Worm (Caenorhabditis elegans) whole organism, midembryonic: ENCODE data around the gene srh-67.

Experiments
- T22C8.4 ChIP-seq: fragments of 200-800 bp; sonication (Bioruptor generic); IDR thresholded peaks from 2 replicates; pipeline ENCODE4 v1.3.6; 2022; ENCODE audit warnings: missing genetic modification characterization, missing compliant biosample characterization
- flt-1 ChIP-seq: fragments of 200-800 bp; sonication (Bioruptor generic); IDR thresholded peaks from 2 replicates; pipeline ENCODE4 v1.3.6; 2022; ENCODE audit warnings: missing genetic modification characterization, missing compliant biosample characterization
- klf-2 ChIP-seq: fragments of 200-800 bp; sonication (Bioruptor generic); conservative IDR thresholded peaks from 2 replicates; pipeline ENCODE4 v1.3.6; 2022; ENCODE audit warnings: missing genetic modification reagents, missing genetic modification characterization, missing compliant biosample characterization
- ref-1 ChIP-seq: fragments of 200-800 bp; sonication (Bioruptor generic); conservative IDR thresholded peaks from 2 replicates; pipeline ENCODE4 v1.3.6; 2022; ENCODE audit warnings: missing genetic modification reagents, missing genetic modification characterization, missing compliant biosample characterization

DNA sequence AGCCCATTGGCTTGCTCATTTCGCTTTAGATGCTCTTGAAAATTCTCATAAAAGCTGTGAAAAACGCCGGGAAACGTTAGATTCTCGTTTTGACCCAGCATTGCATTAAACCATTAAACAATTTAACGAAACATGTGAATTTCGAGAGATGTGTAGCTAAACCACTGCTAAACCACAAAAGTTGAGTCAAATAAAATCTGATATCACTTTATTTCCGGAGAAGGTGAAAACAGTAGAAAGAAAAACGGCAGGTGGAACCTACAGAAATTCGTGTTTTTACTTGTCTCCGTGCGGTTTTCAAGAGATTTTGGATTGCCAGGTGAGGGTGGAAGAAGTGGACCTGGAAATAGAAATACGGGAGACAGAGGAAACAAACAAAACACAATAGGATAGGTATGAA is 35.8 kb downstream of the srh-67 start, which contains the start of gene F49C5.9:
- TF ChIP-seq flt-1 (GFP tag; lab: Robert Waterston, UW) (no peak), klf-2 (GFP tag; lab: Robert Waterston, UW) (no peak), ref-1 (GFP tag; lab: Robert Waterston, UW) (no peak), T22C8.4 (GFP tag; lab: Robert Waterston, UW) (no peak)
